Fruit fly (Drosophila melanogaster) whole organism, adult: ENCODE results near the gene SdhAL.

Experiments
- CG14711 ChIP-seq: fragments of 200-800 bp; sonication (Bioruptor generic); optimal IDR thresholded peaks from 2 replicates; lab custom pipeline; 2018; ENCODE audit warnings: missing biosample characterization, mild to moderate bottlenecking, missing genetic modification characterization, moderate library complexity
- CG7101 ChIP-seq: fragments of 200-800 bp; sonication (Bioruptor generic); optimal IDR thresholded peaks from 2 replicates; lab custom pipeline; 2018; ENCODE audit warnings: missing biosample characterization, mild to moderate bottlenecking, missing genetic modification characterization, moderate library complexity
- kay ChIP-seq: fragments of 200-800 bp; sonication (Bioruptor generic); peaks from one replicate; lab custom pipeline; 2016; ENCODE audit warnings: missing biosample characterization, missing genetic modification characterization, borderline replicate concordance
- ovo ChIP-seq: fragments of 200-800 bp; sonication (Bioruptor generic); optimal IDR thresholded peaks from 2 replicates; lab custom pipeline; 2016; ENCODE audit warnings: missing biosample characterization, missing genetic modification characterization

DNA sequence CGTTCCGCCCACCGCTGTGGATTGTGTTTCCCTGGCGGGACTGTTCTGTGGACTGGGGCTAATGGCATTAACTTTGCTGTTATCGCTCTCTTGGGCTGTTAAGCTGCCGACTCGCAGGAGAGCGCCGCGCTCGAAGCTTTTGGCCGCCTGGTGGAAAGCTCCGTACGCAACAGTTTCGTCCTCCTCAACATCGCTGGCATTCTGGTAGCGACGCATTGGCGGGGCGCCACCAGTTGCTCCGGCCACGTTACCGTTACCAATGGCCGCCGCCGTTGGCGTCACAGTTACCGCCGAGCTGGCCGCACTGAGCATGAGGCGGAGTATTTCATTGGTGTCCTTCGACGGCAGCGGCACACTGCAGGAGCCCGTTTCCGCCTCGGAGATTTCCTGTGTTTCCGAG lies 12.7 kb upstream of the SdhAL start:
- TF ChIP-seq CG7101 (tag; lab: Kevin White, UChicago) (no peak), CG14711 (tag; lab: Kevin White, UChicago) (no peak), kay (no peak), ovo (GFP tag; lab: Kevin White, UChicago) (no peak)
